Worm (Caenorhabditis elegans): Measurements from ENCODE around the gene R07E5.11.

Gene R07E5.11

DNA sequence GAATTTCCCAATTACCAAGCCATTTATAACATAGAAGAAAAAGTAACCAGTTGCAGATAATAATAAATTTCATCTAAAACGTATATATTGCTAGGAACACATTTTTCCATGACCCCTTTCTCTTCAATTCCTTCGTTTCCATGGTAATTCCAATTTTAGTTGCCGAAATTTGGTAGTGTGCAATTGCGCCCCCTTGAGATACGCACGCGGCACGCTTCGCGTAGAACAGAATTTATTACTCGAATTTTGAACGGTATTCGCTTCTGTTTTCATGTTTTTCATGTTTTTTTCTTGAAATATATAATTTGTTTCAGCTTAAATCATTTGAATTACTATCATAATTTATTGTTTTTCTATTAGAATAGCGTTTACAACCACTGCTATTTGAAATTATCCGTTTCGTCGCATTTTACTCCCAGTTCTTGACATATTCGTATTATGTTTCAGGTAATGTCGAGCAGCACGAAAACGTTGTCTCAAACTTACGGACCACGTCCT lies 10.6 kb downstream of the R07E5.11 start, which contains the start of the genes R07E5.17 and snfc-5:
Gene R07E5.17, minus strand, starts transcription at position 98 of the 498 bp plus-strand sequence.
Gene snfc-5, plus strand, starts transcription at position 448 of the 498 bp plus-strand sequence.
- no peak for TF ChIP-seq ztf-23 (GFP tag; IDR thresholded peaks at IDR 0.05)
- no peak for TF ChIP-seq klf-2 (GFP tag; conservative IDR thresholded peaks at IDR 0.05)
- TF ChIP-seq ref-1 (GFP tag; conservative IDR thresholded peaks at IDR 0.05) = no peak
- no peak for TF ChIP-seq ztf-29 (GFP tag; IDR thresholded peaks at IDR 0.05)
- TF ChIP-seq med-1 (GFP tag; optimal IDR thresholded peaks at IDR 0.05; ENCODE audit: insufficient read depth) = no peak
- TF ChIP-seq flt-1 (GFP tag; IDR thresholded peaks at IDR 0.05) = no peak
- no peak for TF ChIP-seq T22C8.4 (GFP tag; IDR thresholded peaks at IDR 0.05)
- TF ChIP-seq cog-1 (tag; optimal IDR thresholded peaks at IDR 0.05) = no peak
- no peak for TF ChIP-seq tab-1 (GFP tag; IDR thresholded peaks at IDR 0.05)

DNA sequence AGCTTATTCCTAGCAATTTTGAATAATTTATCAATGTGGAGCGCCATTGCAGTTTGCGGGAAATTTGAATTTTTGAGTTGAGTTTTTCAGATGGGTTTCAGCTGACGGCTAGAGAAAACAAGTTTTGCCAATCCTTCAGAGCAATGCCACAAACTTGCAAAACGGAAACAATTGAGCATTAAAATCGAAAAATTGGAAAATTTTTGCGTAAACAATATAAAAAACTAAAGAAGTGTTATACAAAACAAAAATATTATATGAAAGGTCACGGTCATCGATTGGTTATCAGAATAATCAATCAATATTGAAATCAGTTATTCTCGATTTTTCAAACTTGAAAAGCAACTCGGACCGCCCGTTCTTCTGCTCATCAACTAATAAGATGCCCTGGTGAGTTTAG lies 13.9 kb downstream of the R07E5.11 start, which contains the start of gene R07E5.15:
Gene R07E5.15, plus strand, starts transcription at position 301 of the 400 bp plus-strand sequence.
- TF ChIP-seq cog-1 (tag; optimal IDR thresholded peaks at IDR 0.05) (no peak), tab-1 (GFP tag; IDR thresholded peaks at IDR 0.05) (no peak), ref-1 (GFP tag; conservative IDR thresholded peaks at IDR 0.05) (no peak), T22C8.4 (GFP tag; IDR thresholded peaks at IDR 0.05) (no peak), flt-1 (GFP tag; IDR thresholded peaks at IDR 0.05) (no peak)

DNA sequence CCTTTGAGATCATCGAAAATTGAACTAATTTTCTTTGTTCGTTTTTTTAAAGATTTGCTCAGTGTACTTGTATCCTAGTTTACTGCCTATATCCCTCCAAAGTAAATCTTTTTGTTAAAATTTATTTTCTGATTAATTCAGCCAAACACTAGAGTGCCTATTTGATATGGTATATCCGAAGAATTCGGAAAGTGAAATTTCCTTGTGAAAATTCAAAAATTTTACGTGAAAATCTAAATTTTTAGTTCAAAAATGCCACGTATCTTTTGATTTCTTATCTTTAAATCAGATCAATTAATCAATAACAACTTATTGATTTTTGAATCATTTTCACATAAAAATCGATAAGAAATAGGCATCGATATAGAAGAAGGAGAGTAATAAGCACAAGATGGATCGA lies 16.6 kb downstream of the R07E5.11 start, which contains the start of gene R07E5.6:
Gene R07E5.6, plus strand, starts transcription at position 301 of the 400 bp plus-strand sequence.
- TF ChIP-seq ztf-29 (GFP tag; IDR thresholded peaks at IDR 0.05) (no peak), ref-1 (GFP tag; conservative IDR thresholded peaks at IDR 0.05) (no peak), med-1 (GFP tag; optimal IDR thresholded peaks at IDR 0.05; ENCODE audit: insufficient read depth) (no peak), tab-1 (GFP tag; IDR thresholded peaks at IDR 0.05) (no peak)

DNA sequence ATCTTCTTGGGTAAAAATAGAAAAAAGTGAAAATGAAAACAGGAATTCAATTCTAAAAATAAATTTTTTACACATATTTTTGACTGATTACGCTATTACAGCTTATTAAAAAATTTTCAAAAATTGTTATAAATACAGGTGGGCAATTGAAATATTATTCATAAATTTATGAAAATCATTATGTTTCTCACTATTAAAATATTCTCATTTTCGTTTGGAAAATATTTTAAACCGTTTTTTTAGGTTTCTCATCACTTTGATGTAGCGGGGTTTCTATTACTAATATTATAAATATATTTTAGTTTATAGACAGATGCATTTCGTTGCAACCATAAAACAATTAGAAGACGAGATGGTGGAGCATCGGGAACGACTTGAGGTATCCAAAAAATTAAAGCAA lies 17.9 kb downstream of the R07E5.11 start, which contains the start of gene R07E5.5:
Gene R07E5.5, plus strand, starts transcription at position 301 of the 400 bp plus-strand sequence.
- TF ChIP-seq med-1 (GFP tag; optimal IDR thresholded peaks at IDR 0.05; ENCODE audit: insufficient read depth) (no peak), flt-1 (GFP tag; IDR thresholded peaks at IDR 0.05) (no peak), tab-1 (GFP tag; IDR thresholded peaks at IDR 0.05) (no peak), klf-2 (GFP tag; conservative IDR thresholded peaks at IDR 0.05) (no peak), ztf-29 (GFP tag; IDR thresholded peaks at IDR 0.05) (no peak), ztf-23 (GFP tag; IDR thresholded peaks at IDR 0.05) (no peak), cog-1 (tag; optimal IDR thresholded peaks at IDR 0.05) (no peak), T22C8.4 (GFP tag; IDR thresholded peaks at IDR 0.05) (no peak)

DNA sequence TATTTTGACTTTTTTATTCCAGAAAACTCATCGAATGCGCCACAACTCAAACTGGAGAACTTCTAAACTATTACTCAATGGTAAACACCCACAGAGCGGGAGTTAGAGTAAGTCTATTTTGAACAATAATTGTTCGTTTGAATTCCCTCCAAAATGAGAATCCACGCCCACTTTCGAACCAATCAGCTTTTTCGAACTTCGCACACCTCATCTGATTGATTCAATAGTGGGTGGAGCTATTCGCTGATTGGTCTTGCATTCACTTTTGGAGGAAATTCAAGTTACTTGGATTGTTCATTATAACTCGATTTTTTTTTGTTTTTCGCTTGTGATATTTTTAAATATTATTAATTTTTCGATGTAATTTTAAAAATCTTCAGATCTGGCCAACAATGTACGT lies 19.2 kb downstream of the R07E5.11 start:
- no peak for TF ChIP-seq ref-1 (GFP tag; conservative IDR thresholded peaks at IDR 0.05)
- no peak for TF ChIP-seq cog-1 (tag; optimal IDR thresholded peaks at IDR 0.05)
- no peak for TF ChIP-seq flt-1 (GFP tag; IDR thresholded peaks at IDR 0.05)
- TF ChIP-seq ztf-29 (GFP tag; IDR thresholded peaks at IDR 0.05) = no peak
- no peak for TF ChIP-seq med-1 (GFP tag; optimal IDR thresholded peaks at IDR 0.05; ENCODE audit: insufficient read depth)
- no peak for TF ChIP-seq klf-2 (GFP tag; conservative IDR thresholded peaks at IDR 0.05)
- TF ChIP-seq ztf-23 (GFP tag; IDR thresholded peaks at IDR 0.05) = no peak
- TF ChIP-seq T22C8.4 (GFP tag; IDR thresholded peaks at IDR 0.05) = no peak
- no peak for TF ChIP-seq tab-1 (GFP tag; IDR thresholded peaks at IDR 0.05)

DNA sequence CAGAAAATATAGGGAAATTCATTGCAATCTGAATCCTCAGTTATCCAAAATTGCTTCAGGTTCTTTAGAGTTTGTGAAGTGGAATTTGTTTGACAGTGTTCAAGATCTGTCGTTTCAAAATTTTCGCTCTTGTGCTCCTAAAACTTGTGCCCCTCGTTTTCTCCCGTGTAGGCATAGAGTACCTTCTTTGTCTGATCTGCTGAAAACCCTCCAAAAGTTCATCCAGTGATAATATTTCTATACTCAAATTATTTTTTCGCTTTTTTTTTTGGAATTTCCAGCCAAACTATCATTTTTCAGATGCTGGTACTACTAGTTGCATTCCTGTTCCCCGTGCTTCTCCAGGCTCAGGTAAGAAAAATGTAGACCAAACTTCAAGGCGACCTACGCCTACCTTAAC lies 20.5 kb downstream of the R07E5.11 start, which contains the start of gene R07E5.4:
Gene R07E5.4, plus strand, starts transcription at position 301 of the 400 bp plus-strand sequence.
- TF ChIP-seq med-1 (GFP tag; optimal IDR thresholded peaks at IDR 0.05; ENCODE audit: insufficient read depth) (no peak), tab-1 (GFP tag; IDR thresholded peaks at IDR 0.05) (no peak), ref-1 (GFP tag; conservative IDR thresholded peaks at IDR 0.05) (no peak), ztf-23 (GFP tag; IDR thresholded peaks at IDR 0.05) (no peak), ztf-29 (GFP tag; IDR thresholded peaks at IDR 0.05) (no peak), T22C8.4 (GFP tag; IDR thresholded peaks at IDR 0.05) (no peak), flt-1 (GFP tag; IDR thresholded peaks at IDR 0.05) (no peak), cog-1 (tag; optimal IDR thresholded peaks at IDR 0.05) (no peak), klf-2 (GFP tag; conservative IDR thresholded peaks at IDR 0.05) (no peak)

DNA sequence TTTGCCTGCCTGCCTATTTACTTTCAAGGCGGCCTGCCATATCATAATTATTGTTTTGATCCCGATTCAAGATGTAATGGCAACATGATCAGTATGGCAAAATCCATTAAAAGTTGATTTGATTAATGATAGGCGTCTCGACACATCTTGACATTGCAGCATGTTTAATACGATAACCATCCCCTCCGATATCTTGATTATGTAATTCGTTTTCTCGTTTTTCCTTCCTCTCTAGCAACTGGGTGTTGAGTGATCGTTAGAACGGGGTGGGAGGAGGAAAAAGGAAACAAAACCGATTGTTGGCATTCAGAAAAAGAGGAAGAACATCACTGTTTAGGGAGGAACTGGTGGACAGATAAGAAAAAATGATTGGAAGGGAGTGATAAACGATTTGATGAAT lies 23.1 kb downstream of the R07E5.11 start:
- TF ChIP-seq ztf-23 (GFP tag; IDR thresholded peaks at IDR 0.05) = no peak
- no peak for TF ChIP-seq tab-1 (GFP tag; IDR thresholded peaks at IDR 0.05)
- TF ChIP-seq ref-1 (GFP tag; conservative IDR thresholded peaks at IDR 0.05) = no peak
- no peak for TF ChIP-seq ztf-29 (GFP tag; IDR thresholded peaks at IDR 0.05)
- TF ChIP-seq cog-1 (tag; optimal IDR thresholded peaks at IDR 0.05) = no peak

DNA sequence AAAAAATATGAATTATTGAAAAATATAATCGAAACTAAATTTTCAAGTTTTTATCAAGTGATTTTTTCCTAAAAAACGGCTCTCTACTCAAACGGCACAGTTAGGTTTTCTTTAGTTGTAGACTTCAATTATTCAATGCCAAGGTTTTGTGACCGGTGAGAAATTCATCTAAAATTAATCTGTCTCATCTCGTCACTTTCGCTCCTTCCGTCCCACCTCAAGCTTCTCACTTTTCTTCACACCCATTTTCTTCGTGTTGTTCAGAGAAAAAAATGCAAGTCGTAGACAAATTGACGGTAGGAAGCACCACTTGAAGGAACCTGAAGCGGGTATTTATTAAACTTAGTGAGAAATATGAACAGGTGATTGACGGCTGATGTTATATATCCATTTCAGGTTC lies 23.7 kb downstream of the R07E5.11 start:
- no peak for TF ChIP-seq ref-1 (GFP tag; conservative IDR thresholded peaks at IDR 0.05)
- TF ChIP-seq flt-1 (GFP tag; IDR thresholded peaks at IDR 0.05) = no peak
- no peak for TF ChIP-seq ztf-29 (GFP tag; IDR thresholded peaks at IDR 0.05)
- no peak for TF ChIP-seq klf-2 (GFP tag; conservative IDR thresholded peaks at IDR 0.05)
- no peak for TF ChIP-seq T22C8.4 (GFP tag; IDR thresholded peaks at IDR 0.05)
- TF ChIP-seq ztf-23 (GFP tag; IDR thresholded peaks at IDR 0.05) = no peak

DNA sequence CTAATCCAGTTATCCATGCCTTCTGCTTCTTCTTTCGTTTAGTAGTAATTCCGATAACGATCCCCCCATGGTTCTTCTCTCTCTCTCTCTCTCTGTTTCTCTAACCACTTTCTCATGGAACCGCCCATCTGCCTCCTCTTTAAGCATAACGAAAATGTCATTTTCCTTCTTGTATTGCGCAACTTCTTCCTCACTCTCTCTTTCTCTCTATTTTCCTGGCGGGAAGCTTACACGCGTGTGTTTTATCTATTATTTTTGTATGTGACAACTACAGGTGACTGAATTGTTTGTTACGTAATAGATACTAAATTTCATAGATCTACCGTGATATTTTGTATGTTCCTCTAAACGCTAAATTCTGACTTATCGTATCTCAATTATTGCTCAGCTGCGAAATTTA lies 24.6 kb downstream of the R07E5.11 start:
- TF ChIP-seq ztf-29 (GFP tag; IDR thresholded peaks at IDR 0.05) = no peak
- TF ChIP-seq ref-1 (GFP tag; conservative IDR thresholded peaks at IDR 0.05) = no peak
- no peak for TF ChIP-seq tab-1 (GFP tag; IDR thresholded peaks at IDR 0.05)
- no peak for TF ChIP-seq ztf-23 (GFP tag; IDR thresholded peaks at IDR 0.05)
- no peak for TF ChIP-seq T22C8.4 (GFP tag; IDR thresholded peaks at IDR 0.05)
- no peak for TF ChIP-seq klf-2 (GFP tag; conservative IDR thresholded peaks at IDR 0.05)
- no peak for TF ChIP-seq cog-1 (tag; optimal IDR thresholded peaks at IDR 0.05)
- TF ChIP-seq med-1 (GFP tag; optimal IDR thresholded peaks at IDR 0.05; ENCODE audit: insufficient read depth) = no peak
- TF ChIP-seq flt-1 (GFP tag; IDR thresholded peaks at IDR 0.05) = no peak

DNA sequence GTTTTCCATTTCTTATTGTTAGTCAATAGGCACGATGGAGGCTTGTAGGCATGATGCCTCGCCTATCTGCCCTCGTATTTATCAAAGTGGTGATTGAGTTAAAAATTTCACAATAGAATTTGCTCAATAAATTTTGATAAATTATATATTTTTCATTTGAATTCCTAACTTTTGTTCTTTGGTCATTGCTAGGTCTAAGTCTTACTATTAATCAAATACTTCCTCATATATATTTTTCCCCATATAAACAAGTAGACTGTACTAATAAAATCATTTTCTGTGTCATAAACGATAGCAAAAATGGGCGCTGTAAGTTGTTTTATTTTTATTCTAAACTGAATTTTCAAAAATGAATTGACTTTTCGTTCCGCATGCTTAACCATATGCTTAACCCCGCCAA lies 30.5 kb downstream of the R07E5.11 start, which contains the start of gene pals-28:
Gene pals-28, plus strand, starts transcription at position 301 of the 400 bp plus-strand sequence.
- no peak for TF ChIP-seq ztf-29 (GFP tag; IDR thresholded peaks at IDR 0.05)
- no peak for TF ChIP-seq ref-1 (GFP tag; conservative IDR thresholded peaks at IDR 0.05)
- TF ChIP-seq cog-1 (tag; optimal IDR thresholded peaks at IDR 0.05) = no peak
- TF ChIP-seq ztf-23 (GFP tag; IDR thresholded peaks at IDR 0.05) = no peak
- TF ChIP-seq klf-2 (GFP tag; conservative IDR thresholded peaks at IDR 0.05) = no peak
- no peak for TF ChIP-seq tab-1 (GFP tag; IDR thresholded peaks at IDR 0.05)
- TF ChIP-seq T22C8.4 (GFP tag; IDR thresholded peaks at IDR 0.05) = no peak
- no peak for TF ChIP-seq flt-1 (GFP tag; IDR thresholded peaks at IDR 0.05)
